Fruit fly (Drosophila melanogaster): ENCODE results near the gene CG4287.

CG4287 gene

dm6 chr3R:15965169-15965568 lies 1.5 kb upstream of the CG4287 start, which contains the start of the genes CG32856 and Rbf2 (continued):
- TF ChIP-seq zen2 (GFP tag; IDR thresholded peaks at IDR 0.05; ENCODE audit: partially characterized antibody) (peak; percentile 82), ranshi (GFP tag; IDR thresholded peaks at IDR 0.05) (peak; percentile 69), bowl (GFP tag; IDR thresholded peaks at IDR 0.05) (0 out of 2 replicates have a peak, but pooled peaks have one; percentile 31), Ets65A (GFP tag) (peak; percentile 89), Jarid2 (GFP tag; optimal IDR thresholded peaks at IDR 0.05) (no peak), btn (GFP tag; optimal IDR thresholded peaks at IDR 0.05) (no peak), dpn (GFP tag; optimal IDR thresholded peaks at IDR 0.05) (peak; percentile 84 to 87), CHES-1-like (GFP tag; optimal IDR thresholded peaks at IDR 0.05) (peak; percentile 81), Poxn (GFP tag; IDR thresholded peaks at IDR 0.05) (no peak), Atf3 (GFP tag; optimal IDR thresholded peaks at IDR 0.05) (peak; percentile 61), CG6854 (GFP tag; optimal IDR thresholded peaks at IDR 0.05) (no peak), tna (GFP tag; IDR thresholded peaks at IDR 0.05; ENCODE audit: partially characterized antibody) (peak; percentile 90), CG3281 (GFP tag; optimal IDR thresholded peaks at IDR 0.05) (no peak), Antp (GFP tag; optimal IDR thresholded peaks at IDR 0.05) (peak; percentile 50), CG2202 (tag; optimal IDR thresholded peaks at IDR 0.05) (peak; percentile 61), CG31441 (GFP tag; IDR thresholded peaks at IDR 0.05) (0 out of 2 replicates have a peak, but pooled peaks have one; percentile 20), CG30431 (GFP tag; optimal IDR thresholded peaks at IDR 0.05) (no peak), chif (GFP tag; optimal IDR thresholded peaks at IDR 0.05) (peak in 1 of 2 experiments; percentile 69), CG11723 (GFP tag; optimal IDR thresholded peaks at IDR 0.05) (peak; percentile 43), Neu2 (GFP tag; optimal IDR thresholded peaks at IDR 0.05; ENCODE audit: borderline replicate concordance) (peak; percentile 21), CG1602 (GFP tag; optimal IDR thresholded peaks at IDR 0.05) (peak; percentile 84), Gug (GFP tag; IDR thresholded peaks at IDR 0.05) (no peak), emc (GFP tag; optimal IDR thresholded peaks at IDR 0.05) (peak; percentile 16), CG17802 (tag; optimal IDR thresholded peaks at IDR 0.05) (peak; percentile 77), Fer1 (GFP tag; optimal IDR thresholded peaks at IDR 0.05) (peak; percentile 16), chinmo (GFP tag; IDR thresholded peaks at IDR 0.05; ENCODE audit: partially characterized antibody) (0 out of 4 replicates have a peak, but pooled peaks have one; percentile 68), HmgZ (tag; optimal IDR thresholded peaks at IDR 0.05) (peak; percentile 90), CG1603 (tag; optimal IDR thresholded peaks at IDR 0.05) (peak; percentile 87), CG2875 (GFP tag; optimal IDR thresholded peaks at IDR 0.05) (peak; percentile 3), CG2712 (tag; optimal IDR thresholded peaks at IDR 0.05) (peak; percentile 52), CG13123 (GFP tag; optimal IDR thresholded peaks at IDR 0.05) (peak; percentile 72), lbe (GFP tag; optimal IDR thresholded peaks at IDR 0.05) (no peak), Hand (GFP tag; optimal IDR thresholded peaks at IDR 0.05) (peak; percentile 61), TFAM (GFP tag; optimal IDR thresholded peaks at IDR 0.05) (no peak), CG15269 (tag; optimal IDR thresholded peaks at IDR 0.05) (peak; percentile 90), CG33213 (GFP tag; optimal IDR thresholded peaks at IDR 0.05) (peak; percentile 6), Dll (GFP tag; IDR thresholded peaks at IDR 0.05; ENCODE audit: partially characterized antibody) (peak; percentile 78), Sin3A (optimal IDR thresholded peaks at IDR 0.05) (peak; percentile 27), CG9797 (GFP tag; optimal IDR thresholded peaks at IDR 0.05) (peak; percentile 2), CTCF (GFP tag; optimal IDR thresholded peaks at IDR 0.05) (no peak), Aef1 (GFP tag; IDR thresholded peaks at IDR 0.05) (no peak; the same call in 1 of the 3 replicates), CG3995 (GFP tag; optimal IDR thresholded peaks at IDR 0.05) (peak; percentile 87), Mad (GFP tag; optimal IDR thresholded peaks at IDR 0.05) (peak; percentile 67), CG12071 (GFP tag; optimal IDR thresholded peaks at IDR 0.05) (no peak), CG9609 (GFP tag; optimal IDR thresholded peaks at IDR 0.05) (peak; percentile 68), dmrt11E (tag; optimal IDR thresholded peaks at IDR 0.05) (peak; percentile 80), CG4282 (GFP tag; optimal IDR thresholded peaks at IDR 0.05) (no peak), CG12219 (GFP tag; optimal IDR thresholded peaks at IDR 0.05) (peak; percentile 63), CG10431 (GFP tag; optimal IDR thresholded peaks at IDR 0.05) (peak; percentile 58), BEAF-32 (GFP tag; optimal IDR thresholded peaks at IDR 0.05) (peak; percentile 79), Dip3 (GFP tag; optimal IDR thresholded peaks at IDR 0.05) (peak; percentile 84)
